Fruit fly (Drosophila melanogaster): ENCODE data around the gene Lip4.

Lip4 gene

DNA sequence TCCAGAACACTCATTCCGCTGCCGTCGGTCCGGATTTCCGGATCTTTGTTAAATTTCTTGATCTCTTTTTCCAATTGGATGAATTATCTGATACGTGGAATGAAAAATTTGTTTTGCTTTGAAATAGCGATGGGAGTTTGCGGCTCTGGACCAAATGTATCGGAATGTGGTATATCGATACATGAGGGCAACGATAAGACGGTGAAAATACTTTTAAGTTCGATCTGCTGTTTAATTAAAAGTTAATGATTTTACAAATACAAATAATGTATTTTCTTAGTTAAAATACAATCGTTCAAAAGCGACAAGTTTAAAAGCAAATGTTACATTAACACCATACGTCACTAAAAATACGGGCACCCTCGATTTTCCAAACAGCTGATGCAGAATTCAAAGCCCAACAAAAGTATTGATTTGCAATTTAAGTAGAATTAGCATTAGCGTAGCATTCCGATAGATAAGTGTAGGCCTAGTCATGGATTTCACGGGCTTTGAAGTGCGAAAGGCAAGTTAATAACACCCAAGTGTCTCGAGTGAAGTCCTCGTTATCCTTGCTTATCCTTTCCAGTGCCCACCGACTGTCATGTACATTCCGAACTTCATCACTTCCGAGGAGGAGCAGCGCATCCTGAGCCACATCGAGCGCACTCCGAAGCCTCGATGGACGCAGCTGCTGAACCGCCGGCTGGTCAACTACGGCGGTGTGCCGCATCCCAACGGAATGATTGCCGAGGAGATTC lies 38.7 kb upstream of the Lip4 start, which contains the start of the genes Cog4 and CG6144 (continued):
- 0 out of 2 replicates have a peak, but pooled peaks have one; percentile 5 for TF ChIP-seq ap (GFP tag; IDR thresholded peaks at IDR 0.05)
- TF ChIP-seq CG15601 (tag; optimal IDR thresholded peaks at IDR 0.05), result no peak
- TF ChIP-seq pum (GFP tag; optimal IDR thresholded peaks at IDR 0.05), result peak; percentile 56
- TF ChIP-seq CG9797 (GFP tag; optimal IDR thresholded peaks at IDR 0.05), result peak; percentile 61
- peak; percentile 80 for TF ChIP-seq CG9932 (GFP tag; IDR thresholded peaks at IDR 0.05)
- peak; percentile 11 for TF ChIP-seq CG13775 (GFP tag; optimal IDR thresholded peaks at IDR 0.05)
- peak; percentile 80; the same call in 2 of the 3 replicates for TF ChIP-seq zen2 (GFP tag; IDR thresholded peaks at IDR 0.05; ENCODE audit: partially characterized antibody)
- peak; percentile 54 for TF ChIP-seq CG2120 (GFP tag; optimal IDR thresholded peaks at IDR 0.05)
- no peak for TF ChIP-seq CG4282 (GFP tag; optimal IDR thresholded peaks at IDR 0.05)
- peak; percentile 87 for TF ChIP-seq MBD-R2 (GFP tag; IDR thresholded peaks at IDR 0.05)
- TF ChIP-seq BEAF-32 (GFP tag; optimal IDR thresholded peaks at IDR 0.05), result peak; percentile 78
- TF ChIP-seq Med (GFP tag), result peak; percentile 63
- peak; percentile 68 for TF ChIP-seq Opbp (GFP tag; IDR thresholded peaks at IDR 0.05; ENCODE audit: partially characterized antibody)
- TF ChIP-seq CG32532 (GFP tag; IDR thresholded peaks at IDR 0.05), result peak; percentile 21; the same call in 1 of the 2 replicates
- TF ChIP-seq Oli (tag; optimal IDR thresholded peaks at IDR 0.05), result no peak
- peak; percentile 63 for TF ChIP-seq CG2129 (GFP tag; IDR thresholded peaks at IDR 0.05; ENCODE audit: partially characterized antibody)
- peak; percentile 29 for TF ChIP-seq Ets97D (GFP tag; optimal IDR thresholded peaks at IDR 0.05)
- no peak for TF ChIP-seq CG3847 (GFP tag; IDR thresholded peaks at IDR 0.05)
- TF ChIP-seq zfh2 (GFP tag; optimal IDR thresholded peaks at IDR 0.05), result peak; percentile 6
- no peak for TF ChIP-seq CG11504 (tag; optimal IDR thresholded peaks at IDR 0.05)
- peak; percentile 27 for TF ChIP-seq Max (GFP tag; optimal IDR thresholded peaks at IDR 0.05)
- TF ChIP-seq Scr (GFP tag; IDR thresholded peaks at IDR 0.05; ENCODE audit: partially characterized antibody), result peak; percentile 82
- no peak for TF ChIP-seq lbe (GFP tag; optimal IDR thresholded peaks at IDR 0.05)
- TF ChIP-seq Dek (tag; optimal IDR thresholded peaks at IDR 0.05), result no peak
- TF ChIP-seq en (GFP tag; optimal IDR thresholded peaks at IDR 0.05), result no peak
- TF ChIP-seq CG4328 (GFP tag; optimal IDR thresholded peaks at IDR 0.05), result no peak
- TF ChIP-seq pan (optimal IDR thresholded peaks at IDR 0.05), result no peak
- TF ChIP-seq pan (GFP tag; optimal IDR thresholded peaks at IDR 0.05 in 1 of 2, IDR thresholded peaks at IDR 0.05 in 1 of 2), result peak in 1 of 2 experiments; percentile 34
- no peak for TF ChIP-seq Trl (optimal IDR thresholded peaks at IDR 0.05)
- peak; percentile 62 for TF ChIP-seq Trl (GFP tag; optimal IDR thresholded peaks at IDR 0.05)
- no peak for TF ChIP-seq CG6654 (GFP tag; optimal IDR thresholded peaks at IDR 0.05)
- no peak for TF ChIP-seq CG1792 (GFP tag; optimal IDR thresholded peaks at IDR 0.05)
- TF ChIP-seq CkIIα-i1 (GFP tag; IDR thresholded peaks at IDR 0.05), result no peak
- peak; percentile 21; the same call in 1 of the 2 replicates for TF ChIP-seq sisA (GFP tag; IDR thresholded peaks at IDR 0.05)
- TF ChIP-seq Dll (GFP tag; IDR thresholded peaks at IDR 0.05; ENCODE audit: partially characterized antibody), result peak; percentile 91
- peak; percentile 44 for TF ChIP-seq CG30403 (GFP tag; optimal IDR thresholded peaks at IDR 0.05)
- no peak for TF ChIP-seq nau (GFP tag; optimal IDR thresholded peaks at IDR 0.05)
- TF ChIP-seq ash1 (GFP tag; optimal IDR thresholded peaks at IDR 0.05), result no peak
- no peak for TF ChIP-seq peb (GFP tag; IDR thresholded peaks at IDR 0.05)
- TF ChIP-seq CG7556 (GFP tag; optimal IDR thresholded peaks at IDR 0.05), result no peak
- TF ChIP-seq nerfin-1 (tag; optimal IDR thresholded peaks at IDR 0.05), result peak; percentile 99
- TF ChIP-seq CG12391 (tag; optimal IDR thresholded peaks at IDR 0.05), result peak; percentile 54
- TF ChIP-seq CG9215 (GFP tag; IDR thresholded peaks at IDR 0.05), result no peak
- TF ChIP-seq Gsc (GFP tag; IDR thresholded peaks at IDR 0.05), result no peak
- peak; percentile 30 for TF ChIP-seq kay (GFP tag; optimal IDR thresholded peaks at IDR 0.05)
- TF ChIP-seq HLH4C (GFP tag; IDR thresholded peaks at IDR 0.05; ENCODE audit: partially characterized antibody), result peak; percentile 79
- no peak for TF ChIP-seq CG6854 (GFP tag; optimal IDR thresholded peaks at IDR 0.05)
- no peak for TF ChIP-seq CG17186 (GFP tag; optimal IDR thresholded peaks at IDR 0.05)
- peak; percentile 44; the same call in 1 of the 2 replicates for TF ChIP-seq vvl (GFP tag; IDR thresholded peaks at IDR 0.05)
- no peak for TF ChIP-seq fu2 (GFP tag; optimal IDR thresholded peaks at IDR 0.05)
